Worm (Caenorhabditis elegans) whole organism, L4 larva: ENCODE data around the gene T18D3.9.

ENCODE experiments used
- R02D3.7 ChIP-seq: fragments of 150-350 bp; sonication (generic microtip); optimal IDR thresholded peaks from 3 replicates; lab custom pipeline; 2014; ENCODE audit warnings: missing biosample characterization, missing genetic modification characterization
- ZK546.5 ChIP-seq, 2 experiments: sonication (generic microtip); optimal IDR thresholded peaks; 2 replicates each; lab custom pipeline; 2017; ENCODE audit warnings: missing biosample characterization in 2 of 2, missing genetic modification characterization in 2 of 2
- aha-1 ChIP-seq: fragments of 150-350 bp; peaks from one replicate; lab custom pipeline; 2014; ENCODE audit warnings: missing biosample characterization, missing genetic modification characterization
- ama-1 ChIP-seq: fragments of 150-350 bp; optimal IDR thresholded peaks from 2 replicates; lab custom pipeline; 2014; ENCODE audit warnings: inconsistent platforms, mixed read lengths
- cey-2 ChIP-seq: sonication (generic microtip); optimal IDR thresholded peaks from 3 replicates; lab custom pipeline; 2017; ENCODE audit warnings: missing genetic modification characterization, mild to moderate bottlenecking, missing compliant biosample characterization, antibody characterized with exemption, borderline replicate concordance; ENCODE audit not compliant: insufficient read depth
- jun-1 ChIP-seq: fragments of 150-350 bp; optimal IDR thresholded peaks from 2 replicates; lab custom pipeline; 2014; ENCODE audit warnings: missing biosample characterization, missing genetic modification reagents, missing genetic modification characterization
- nhr-237 ChIP-seq: sonication (generic microtip); optimal IDR thresholded peaks from 2 replicates; lab custom pipeline; 2017; ENCODE audit warnings: missing biosample characterization, missing genetic modification characterization
- nhr-25 ChIP-seq: sonication (generic microtip); optimal IDR thresholded peaks from 2 replicates; lab custom pipeline; 2017; ENCODE audit warnings: missing genetic modification characterization, mild to moderate bottlenecking, missing compliant biosample characterization, antibody characterized with exemption, moderate library complexity, borderline replicate concordance; ENCODE audit not compliant: insufficient read depth
- php-3 ChIP-seq: fragments of 200-800 bp; sonication (Bioruptor generic); IDR thresholded peaks from 2 replicates; pipeline ENCODE4 v1.3.6; 2022; ENCODE audit warnings: missing genetic modification reagents, missing genetic modification characterization, missing compliant biosample characterization
- pqm-1 ChIP-seq: sonication (generic microtip); optimal IDR thresholded peaks from 2 replicates; lab custom pipeline; 2017; ENCODE audit warnings: missing biosample characterization, missing genetic modification characterization
- snpc-4 ChIP-seq: fragments of 150-350 bp; optimal IDR thresholded peaks from 2 replicates; lab custom pipeline; 2014; ENCODE audit warnings: missing biosample characterization, missing genetic modification characterization
- spr-1 ChIP-seq: sonication (generic microtip); optimal IDR thresholded peaks from 2 replicates; lab custom pipeline; 2016; ENCODE audit warnings: mild to moderate bottlenecking, missing genetic modification characterization, missing compliant biosample characterization
- zag-1 ChIP-seq: fragments of 150-350 bp; optimal IDR thresholded peaks from 2 replicates; lab custom pipeline; 2014; ENCODE audit warnings: missing biosample characterization, missing genetic modification characterization

ce11 chrX:12446572-12446971 is 7.7 kb downstream of the T18D3.9 start:
- TF ChIP-seq pqm-1 (peak; percentile 73), snpc-4 (tag; lab: Kevin White, UChicago) (no peak), zag-1 (tag; lab: Kevin White, UChicago) (no peak), ama-1 (no peak), php-3 (GFP tag; lab: Robert Waterston, UW) (no peak), aha-1 (no peak), R02D3.7 (tag; lab: Kevin White, UChicago) (no peak), spr-1 (no peak), nhr-237 (no peak), cey-2 (tag; lab: Kevin White, UChicago) (no peak), nhr-25 (no peak), jun-1 (tag; lab: Kevin White, UChicago) (no peak), ZK546.5 (tag; optimal IDR thresholded peaks at IDR 0.05; lab: Kevin White, UChicago) (no peak)
